Worm (Caenorhabditis elegans) whole organism, L4 larva: ENCODE measurements around the gene rip-1.

Experiments
- F37D6.2 ChIP-seq: sonication (generic microtip); optimal IDR thresholded peaks from 2 replicates; lab custom pipeline; 2016; ENCODE audit warnings: mild to moderate bottlenecking, missing genetic modification characterization, missing compliant biosample characterization
- F44E2.7 ChIP-seq: fragments of 200-800 bp; sonication (Bioruptor generic); IDR thresholded peaks from 2 replicates; pipeline ENCODE4 v2.1.2; 2022; ENCODE audit warnings: missing genetic modification characterization, missing compliant biosample characterization
- F49E8.2 ChIP-seq: sonication (generic microtip); optimal IDR thresholded peaks from 2 replicates; lab custom pipeline; 2016; ENCODE audit warnings: missing compliant biosample characterization, mild to moderate bottlenecking, missing genetic modification characterization, borderline replicate concordance
- T20F7.1 ChIP-seq: fragments of 200-800 bp; sonication (Bioruptor generic); optimal IDR thresholded peaks from 2 replicates; lab custom pipeline; 2018; ENCODE audit warnings: mild to moderate bottlenecking, missing genetic modification characterization, missing compliant biosample characterization
- Y105C5A.15 ChIP-seq: fragments of 200-800 bp; sonication (Bioruptor generic); IDR thresholded peaks from 2 replicates; pipeline ENCODE4 v1.3.6; 2022; ENCODE audit warnings: missing genetic modification characterization, missing compliant biosample characterization
- aha-1 ChIP-seq: fragments of 150-350 bp; peaks from one replicate; lab custom pipeline; 2014; ENCODE audit warnings: missing biosample characterization, missing genetic modification characterization
- ceh-32 ChIP-seq: sonication (generic microtip); optimal IDR thresholded peaks from 2 replicates; lab custom pipeline; 2016; ENCODE audit warnings: mild to moderate bottlenecking, missing genetic modification characterization, missing compliant biosample characterization; ENCODE audit not compliant: poor library complexity
- ceh-44 ChIP-seq: fragments of 200-800 bp; sonication (Bioruptor generic); IDR thresholded peaks from 2 replicates; pipeline ENCODE4 v1.3.6; 2022; ENCODE audit warnings: missing genetic modification reagents, missing genetic modification characterization, missing compliant biosample characterization
- ces-1 ChIP-seq: fragments of 150-350 bp; sonication (generic microtip); optimal IDR thresholded peaks from 4 replicates; lab custom pipeline; 2014; ENCODE audit warnings: missing biosample characterization, missing genetic modification reagents, missing genetic modification characterization
- daf-19 ChIP-seq: fragments of 200-800 bp; sonication (Bioruptor generic); conservative IDR thresholded peaks from 2 replicates; pipeline ENCODE4 v1.3.6; 2022; ENCODE audit warnings: missing genetic modification characterization, missing compliant biosample characterization
- dmd-6 ChIP-seq: fragments of 200-800 bp; sonication (Bioruptor generic); IDR thresholded peaks from 2 replicates; pipeline ENCODE4 v1.3.6; 2022; ENCODE audit warnings: missing genetic modification reagents, missing genetic modification characterization, missing compliant biosample characterization
- dmd-8 ChIP-seq: fragments of 200-800 bp; sonication (Bioruptor generic); IDR thresholded peaks from 2 replicates; pipeline ENCODE4 v1.3.6; 2022; ENCODE audit warnings: missing genetic modification characterization, missing compliant biosample characterization
- duxl-1 ChIP-seq: sonication (generic microtip); optimal IDR thresholded peaks from 2 replicates; lab custom pipeline; 2016; ENCODE audit warnings: mild to moderate bottlenecking, missing genetic modification characterization, moderate library complexity, missing compliant biosample characterization; ENCODE audit not compliant: poor library complexity
- egl-27 ChIP-seq: sonication (generic microtip); optimal IDR thresholded peaks from 3 replicates; lab custom pipeline; 2017; ENCODE audit warnings: missing biosample characterization, missing genetic modification reagents, missing genetic modification characterization
- egl-43 ChIP-seq: fragments of 200-800 bp; sonication (Bioruptor generic); IDR thresholded peaks from 2 replicates; pipeline ENCODE4 v1.3.6; 2022; ENCODE audit warnings: missing genetic modification reagents, missing genetic modification characterization, missing compliant biosample characterization
- fos-1 ChIP-seq: fragments of 150-350 bp; optimal IDR thresholded peaks from 2 replicates; lab custom pipeline; 2014; ENCODE audit warnings: missing biosample characterization, missing genetic modification characterization
- hif-1 ChIP-seq, 2 experiments: sonication (generic microtip); optimal IDR thresholded peaks; 2 replicates each; lab custom pipeline; 2016 to 2017; ENCODE audit warnings: missing compliant biosample characterization in 2 of 2, missing genetic modification characterization in 2 of 2, missing genetic modification reagents in 2 of 2, missing genotype in 2 of 2, mild to moderate bottlenecking in 1 of 2
- hlh-11 ChIP-seq: fragments of 200-800 bp; sonication (Bioruptor generic); optimal IDR thresholded peaks from 2 replicates; lab custom pipeline; 2018; ENCODE audit warnings: mild to moderate bottlenecking, missing genetic modification characterization, missing compliant biosample characterization
- hlh-30 ChIP-seq: sonication (generic microtip); optimal IDR thresholded peaks from 2 replicates; lab custom pipeline; 2017; ENCODE audit warnings: antibody characterized with exemption, mild to moderate bottlenecking, missing genetic modification characterization, missing compliant biosample characterization; ENCODE audit not compliant: insufficient read depth
- hmg-1.1 ChIP-seq: fragments of 200-800 bp; sonication (Bioruptor generic); IDR thresholded peaks from 2 replicates; pipeline ENCODE4 v1.3.6; 2022; ENCODE audit warnings: missing genetic modification reagents, missing genetic modification characterization, missing compliant biosample characterization
- jun-1 ChIP-seq: fragments of 150-350 bp; optimal IDR thresholded peaks from 2 replicates; lab custom pipeline; 2014; ENCODE audit warnings: missing biosample characterization, missing genetic modification reagents, missing genetic modification characterization
- lin-29 ChIP-seq: fragments of 200-800 bp; sonication (Bioruptor generic); IDR thresholded peaks from 2 replicates; pipeline ENCODE4 v1.3.6; 2022; ENCODE audit warnings: missing genetic modification reagents, missing genetic modification characterization, missing compliant biosample characterization
- lin-39 ChIP-seq: fragments of 150-350 bp; optimal IDR thresholded peaks from 2 replicates; lab custom pipeline; 2014; ENCODE audit warnings: missing biosample characterization, missing genetic modification reagents, missing genetic modification characterization
- lsy-2 ChIP-seq, 2 experiments: fragments of 150-350 bp in 1 of 2; sonication (generic microtip) in 1 of 2; optimal IDR thresholded peaks; 2 replicates each; lab custom pipeline; 2014 to 2017; ENCODE audit warnings: missing biosample characterization in 2 of 2, missing genetic modification characterization in 2 of 2
- mdl-1 ChIP-seq, 2 experiments: fragments of 150-350 bp in 1 of 2; sonication (generic microtip) in 1 of 2; optimal IDR thresholded peaks; 2 replicates each; lab custom pipeline; 2014 to 2017; ENCODE audit warnings: missing biosample characterization in 2 of 2, missing genetic modification characterization in 2 of 2
- mdt-29 ChIP-seq: fragments of 200-800 bp; sonication (Bioruptor generic); IDR thresholded peaks from 2 replicates; pipeline ENCODE4 v1.3.6; 2022; ENCODE audit warnings: missing genetic modification reagents, missing genetic modification characterization, missing compliant biosample characterization
- mep-1 ChIP-seq: fragments of 150-350 bp; sonication (generic microtip); optimal IDR thresholded peaks from 3 replicates; lab custom pipeline; 2014; ENCODE audit warnings: missing biosample characterization, missing genetic modification characterization
- mes-2 ChIP-seq: sonication (generic microtip); optimal IDR thresholded peaks from 2 replicates; lab custom pipeline; 2016; ENCODE audit warnings: missing genotype, mild to moderate bottlenecking, missing genetic modification characterization, missing compliant biosample characterization; ENCODE audit not compliant: poor library complexity, severe bottlenecking
- mxl-3 ChIP-seq: fragments of 200-800 bp; sonication (Bioruptor generic); optimal IDR thresholded peaks from 2 replicates; lab custom pipeline; 2018; ENCODE audit warnings: mild to moderate bottlenecking, missing genetic modification characterization, missing compliant biosample characterization
- nhr-10 ChIP-seq: fragments of 150-350 bp; optimal IDR thresholded peaks from 2 replicates; lab custom pipeline; 2014; ENCODE audit warnings: missing biosample characterization, missing genetic modification characterization
- nhr-111 ChIP-seq: fragments of 200-800 bp; sonication (Bioruptor generic); optimal IDR thresholded peaks from 2 replicates; lab custom pipeline; 2018; ENCODE audit warnings: mild to moderate bottlenecking, missing genetic modification characterization, missing compliant biosample characterization
- nhr-28 ChIP-seq: fragments of 150-350 bp; optimal IDR thresholded peaks from 2 replicates; lab custom pipeline; 2014; ENCODE audit warnings: missing biosample characterization, missing genetic modification characterization
- nhr-6 ChIP-seq: fragments of 150-350 bp; optimal IDR thresholded peaks from 2 replicates; lab custom pipeline; 2014; ENCODE audit warnings: missing biosample characterization, missing genetic modification characterization
- pqm-1 ChIP-seq: sonication (generic microtip); optimal IDR thresholded peaks from 2 replicates; lab custom pipeline; 2017; ENCODE audit warnings: missing biosample characterization, missing genetic modification characterization
- rbr-2 ChIP-seq: sonication (generic microtip); optimal IDR thresholded peaks from 2 replicates; lab custom pipeline; 2016; ENCODE audit warnings: missing genotype, missing genetic modification characterization, missing compliant biosample characterization
- set-16 ChIP-seq: fragments of 200-800 bp; sonication (Bioruptor generic); IDR thresholded peaks from 2 replicates; pipeline ENCODE4 v1.3.6; 2022; ENCODE audit warnings: missing genetic modification reagents, missing genetic modification characterization, missing compliant biosample characterization
- snpc-1.2 ChIP-seq: fragments of 200-800 bp; sonication (Bioruptor generic); IDR thresholded peaks from 2 replicates; pipeline ENCODE4 v1.3.6; 2022; ENCODE audit warnings: missing genetic modification reagents, missing genetic modification characterization, missing compliant biosample characterization
- spr-3 ChIP-seq: fragments of 200-800 bp; sonication (Bioruptor generic); optimal IDR thresholded peaks from 2 replicates; lab custom pipeline; 2018; ENCODE audit warnings: mild to moderate bottlenecking, missing genetic modification characterization, missing compliant biosample characterization
- unc-130 ChIP-seq: sonication (generic microtip); optimal IDR thresholded peaks from 2 replicates; lab custom pipeline; 2016; ENCODE audit warnings: missing genetic modification reagents, missing genetic modification characterization, missing compliant biosample characterization
- unc-62 ChIP-seq, 3 experiments: fragments of 150-350 bp in 1 of 3; sonication (generic microtip); optimal IDR thresholded peaks in 2 of 3; peaks in 1 of 3; 1 replicate in 1 of 3; 2 replicates in 2 of 3; lab custom pipeline; 2014 to 2017; ENCODE audit warnings: missing biosample characterization in 3 of 3, missing genetic modification characterization in 3 of 3, missing genetic modification reagents in 3 of 3, missing genotype in 1 of 3
- zag-1 ChIP-seq: fragments of 150-350 bp; optimal IDR thresholded peaks from 2 replicates; lab custom pipeline; 2014; ENCODE audit warnings: missing biosample characterization, missing genetic modification characterization
- zip-2 ChIP-seq: fragments of 150-350 bp; optimal IDR thresholded peaks from 2 replicates; lab custom pipeline; 2014; ENCODE audit warnings: missing biosample characterization, missing genetic modification characterization
- ztf-11 ChIP-seq: fragments of 150-350 bp; optimal IDR thresholded peaks from 2 replicates; lab custom pipeline; 2014; ENCODE audit warnings: missing biosample characterization, missing genetic modification characterization

The rip-1 gene

DNA sequence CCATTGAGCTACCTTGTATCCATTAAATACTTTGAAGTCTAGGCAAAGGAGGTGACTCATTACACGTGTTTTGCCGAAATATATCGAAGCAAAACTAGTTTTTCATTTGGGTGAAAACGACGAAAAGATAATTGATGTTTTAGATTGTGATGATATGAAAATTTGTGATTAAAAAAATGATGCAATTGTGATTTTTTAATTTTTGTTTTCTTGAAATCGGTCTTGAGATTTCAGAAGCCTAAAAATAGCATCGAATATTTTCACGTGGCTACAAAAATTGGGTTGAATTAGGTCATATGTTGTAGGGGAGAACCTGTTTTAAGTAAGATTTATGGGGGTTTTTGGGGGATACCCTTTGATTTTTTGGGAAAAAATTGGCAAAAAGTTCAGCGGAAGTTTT, 32.0 kb upstream of the rip-1 start:
- TF ChIP-seq lsy-2 (tag; optimal IDR thresholded peaks at IDR 0.05; lab: Kevin White, UChicago) (peak in 1 of 2 experiments; percentile 20), mxl-3 (GFP tag; lab: Kevin White, UChicago) (peak; percentile 26), pqm-1 (tag; lab: Kevin White, UChicago) (no peak), egl-43 (no peak), hlh-30 (peak; percentile 52), aha-1 (tag; lab: Kevin White, UChicago) (peak; percentile 74), mes-2 (tag; lab: Kevin White, UChicago) (no peak), nhr-28 (tag; lab: Kevin White, UChicago) (peak; percentile 46), mdl-1 (tag; optimal IDR thresholded peaks at IDR 0.05; lab: Kevin White, UChicago) (peak in 1 of 2 experiments; percentile 62), hlh-11 (tag; lab: Kevin White, UChicago) (peak; percentile 6)

DNA sequence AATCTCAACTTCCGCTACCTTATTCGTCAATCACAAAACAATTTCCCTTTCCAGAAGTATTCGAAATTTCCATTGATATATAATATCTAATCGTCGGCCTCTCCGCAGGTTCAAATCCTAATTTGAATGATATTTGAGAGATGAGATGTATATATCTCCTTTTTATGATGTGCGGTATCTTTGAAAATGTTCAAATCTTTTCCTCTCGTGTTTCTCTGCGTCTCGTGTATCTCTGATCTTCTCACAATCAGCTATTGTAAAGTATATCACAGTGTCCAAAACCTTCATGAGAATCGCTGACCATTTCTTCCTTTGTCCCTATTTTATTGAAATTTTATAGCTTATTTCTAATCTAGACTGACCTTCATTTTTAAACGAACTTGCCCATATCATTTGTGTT, 31.2 kb upstream of the rip-1 start:
- no peak for TF ChIP-seq rbr-2 (tag; lab: Kevin White, UChicago)
- TF ChIP-seq mdl-1 (tag; optimal IDR thresholded peaks at IDR 0.05; lab: Kevin White, UChicago) = peak in 1 of 2 experiments; percentile 9
- peak in 1 of 2 experiments; percentile 75 for TF ChIP-seq unc-62 (GFP tag; optimal IDR thresholded peaks at IDR 0.05 in 1 of 2; lab: Kevin White, UChicago)
- no peak for TF ChIP-seq unc-62 (tag; optimal IDR thresholded peaks at IDR 0.05; lab: Kevin White, UChicago)
- TF ChIP-seq egl-27 (tag; lab: Kevin White, UChicago) = no peak
- TF ChIP-seq nhr-28 (tag; lab: Kevin White, UChicago) = no peak

DNA sequence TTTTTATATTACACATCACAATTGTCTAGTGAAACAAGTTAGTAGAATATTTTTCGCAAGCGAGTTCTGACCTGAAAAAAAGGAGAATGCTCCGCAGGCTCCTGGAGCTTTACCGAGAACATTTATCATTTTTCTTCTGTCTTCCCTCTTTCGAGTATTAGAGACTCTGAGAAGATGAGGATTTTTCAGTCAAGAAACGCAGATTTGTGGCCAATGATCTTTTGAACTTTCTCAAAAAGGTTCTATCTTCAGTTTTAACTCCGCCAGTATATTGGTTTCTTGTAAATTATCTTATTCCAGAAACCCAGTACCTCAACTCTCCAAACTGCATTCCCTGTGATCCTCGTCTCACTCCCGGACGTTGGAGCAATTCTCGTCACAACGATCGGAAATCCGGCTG, 27.1 kb upstream of the rip-1 start, which contains the start of gene K10G9.2:
Gene K10G9.2 (plus strand): TSS at position 301 of the 400 bp plus-strand sequence.
- no peak for TF ChIP-seq lin-39 (tag; lab: Kevin White, UChicago)
- no peak for TF ChIP-seq ceh-32 (tag; lab: Kevin White, UChicago)
- no peak for TF ChIP-seq ztf-11 (tag; lab: Kevin White, UChicago)
- TF ChIP-seq snpc-1.2 (GFP tag; lab: Robert Waterston, UW) = no peak
- no peak for TF ChIP-seq mdt-29
- no peak for TF ChIP-seq ces-1 (GFP tag; lab: Kevin White, UChicago)
- no peak for TF ChIP-seq mxl-3 (GFP tag; lab: Kevin White, UChicago)
- no peak for TF ChIP-seq rbr-2 (tag; lab: Kevin White, UChicago)
- no peak for TF ChIP-seq fos-1 (tag; lab: Kevin White, UChicago)
- no peak for TF ChIP-seq daf-19 (GFP tag; lab: Robert Waterston, UW)
- TF ChIP-seq zip-2 = no peak
- TF ChIP-seq dmd-6 = no peak
- TF ChIP-seq lin-29 = no peak
- no peak for TF ChIP-seq mep-1 (tag; lab: Kevin White, UChicago)
- TF ChIP-seq unc-130 = no peak
- no peak for TF ChIP-seq dmd-8 (GFP tag; lab: Robert Waterston, UW)

DNA sequence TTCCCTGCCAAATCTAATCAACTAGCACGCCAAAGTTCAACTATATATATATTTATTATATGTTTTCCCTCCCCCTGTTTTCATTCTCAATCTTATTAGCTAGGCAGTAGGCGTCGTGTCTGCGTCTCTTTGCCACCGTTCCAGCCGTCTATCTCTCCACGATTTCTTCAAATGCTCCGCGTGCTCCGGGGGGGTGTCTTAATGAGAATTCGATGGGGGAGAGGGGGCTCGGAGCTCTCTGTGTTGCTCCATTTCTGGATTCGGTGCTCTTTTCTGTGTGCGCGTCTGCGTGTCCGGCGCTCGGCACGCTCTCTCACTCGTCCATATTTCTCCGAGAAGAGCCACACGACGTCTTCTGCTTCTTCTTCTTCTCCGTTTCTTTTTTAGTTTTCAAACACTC, 25.7 kb upstream of the rip-1 start:
- TF ChIP-seq duxl-1 (tag; lab: Kevin White, UChicago) (no peak), nhr-111 (GFP tag; lab: Kevin White, UChicago) (no peak), daf-19 (GFP tag; lab: Robert Waterston, UW) (no peak), F49E8.2 (tag; lab: Kevin White, UChicago) (no peak), F37D6.2 (tag; lab: Kevin White, UChicago) (peak; percentile 68), jun-1 (tag; lab: Kevin White, UChicago) (no peak), mdt-29 (no peak), mep-1 (tag; lab: Kevin White, UChicago) (peak; percentile 61), zag-1 (tag; lab: Kevin White, UChicago) (peak; percentile 33), T20F7.1 (GFP tag; lab: Kevin White, UChicago) (no peak), nhr-6 (tag; lab: Kevin White, UChicago) (no peak), fos-1 (tag; lab: Kevin White, UChicago) (no peak), dmd-8 (GFP tag; lab: Robert Waterston, UW) (no peak), rbr-2 (tag; lab: Kevin White, UChicago) (peak; percentile 85), ceh-44 (GFP tag; lab: Robert Waterston, UW) (no peak), Y105C5A.15 (no peak), ceh-32 (tag; lab: Kevin White, UChicago) (no peak), spr-3 (GFP tag; lab: Kevin White, UChicago) (no peak), set-16 (peak; percentile 93), hmg-1.1 (GFP tag; lab: Robert Waterston, UW) (peak; percentile 74), lin-29 (no peak), hif-1 (tag; optimal IDR thresholded peaks at IDR 0.05; lab: Kevin White, UChicago) (peak in 1 of 2 experiments; percentile 55), unc-62 (GFP tag; optimal IDR thresholded peaks at IDR 0.05 in 1 of 2; lab: Kevin White, UChicago) (peak in 1 of 2 experiments; percentile 82), unc-62 (tag; optimal IDR thresholded peaks at IDR 0.05; lab: Kevin White, UChicago) (no peak), F44E2.7 (GFP tag; lab: Robert Waterston, UW) (no peak), nhr-10 (tag; lab: Kevin White, UChicago) (no peak)
